Fruit fly (Drosophila melanogaster) whole organism, embryonic: ENCODE data around the gene frac.
A peak's percentile ranks its signal among the peaks of the same experiment; 100 is the strongest.

Experiments used
- Atf6 ChIP-seq: fragments of 200-800 bp; sonication (Bioruptor generic); IDR thresholded peaks from 2 replicates; pipeline ENCODE4 v1.3.6; 2022; ENCODE audit warnings: missing biosample characterization, missing genetic modification characterization
- Bgb ChIP-seq: fragments of 200-800 bp; sonication (Bioruptor generic); IDR thresholded peaks from 2 replicates; pipeline ENCODE4 v1.3.6; 2022; ENCODE audit warnings: missing biosample characterization, missing genetic modification characterization; ENCODE audit not compliant: partially characterized antibody
- CG12769 ChIP-seq: fragments of 200-800 bp; sonication (Bioruptor generic); optimal IDR thresholded peaks from 2 replicates; lab custom pipeline; 2019; ENCODE audit warnings: missing biosample characterization, mild to moderate bottlenecking, missing genetic modification characterization, moderate library complexity
- CG16779 ChIP-seq: fragments of 200-800 bp; sonication (Bioruptor generic); IDR thresholded peaks from 2 replicates; pipeline ENCODE4 v1.3.6; 2022; ENCODE audit warnings: missing biosample characterization, missing genetic modification characterization
- CG17186 ChIP-seq: fragments of 200-800 bp; sonication (Bioruptor generic); optimal IDR thresholded peaks from 3 replicates; lab custom pipeline; 2017; ENCODE audit warnings: missing biosample characterization, missing genetic modification reagents, missing genetic modification characterization
- CG17385 ChIP-seq: fragments of 200-800 bp; sonication (Bioruptor generic); optimal IDR thresholded peaks from 3 replicates; lab custom pipeline; 2018; ENCODE audit warnings: missing biosample characterization, mild to moderate bottlenecking, missing genetic modification characterization
- CG17802 ChIP-seq: fragments of 200-800 bp; sonication (Bioruptor generic); optimal IDR thresholded peaks from 2 replicates; lab custom pipeline; 2018; ENCODE audit warnings: missing biosample characterization, mild to moderate bottlenecking, missing genetic modification characterization, moderate library complexity
- CG17912 ChIP-seq: fragments of 200-800 bp; sonication (Bioruptor generic); optimal IDR thresholded peaks from 2 replicates; lab custom pipeline; 2018; ENCODE audit warnings: missing biosample characterization, mild to moderate bottlenecking, missing genetic modification characterization
- CG2120 ChIP-seq: fragments of 200-800 bp; sonication (Bioruptor generic); optimal IDR thresholded peaks from 3 replicates; lab custom pipeline; 2016; ENCODE audit warnings: missing biosample characterization, missing genetic modification characterization
- CG32767 ChIP-seq: fragments of 200-800 bp; sonication (Bioruptor generic); IDR thresholded peaks from 2 replicates; pipeline ENCODE4 v1.3.6; 2022; ENCODE audit warnings: missing biosample characterization, missing genetic modification characterization
- CG3407 ChIP-seq: fragments of 200-800 bp; sonication (Bioruptor generic); optimal IDR thresholded peaks from 2 replicates; lab custom pipeline; 2018; ENCODE audit warnings: missing biosample characterization, mild to moderate bottlenecking, missing genetic modification characterization
- CG3847 ChIP-seq: fragments of 200-800 bp; sonication (Bioruptor generic); IDR thresholded peaks from 2 replicates; pipeline ENCODE4 v1.3.6; 2022; ENCODE audit warnings: missing biosample characterization, missing genetic modification characterization
- CG4404 ChIP-seq: fragments of 200-800 bp; sonication (Bioruptor generic); IDR thresholded peaks from 2 replicates; pipeline ENCODE4 v1.3.6; 2022; ENCODE audit warnings: missing biosample characterization, missing genetic modification characterization
- CG6765 ChIP-seq: fragments of 200-800 bp; sonication (Bioruptor generic); optimal IDR thresholded peaks from 3 replicates; lab custom pipeline; 2017; ENCODE audit warnings: missing biosample characterization, mild to moderate bottlenecking, missing genetic modification characterization
- CG7786 ChIP-seq: fragments of 200-800 bp; sonication (Bioruptor generic); optimal IDR thresholded peaks from 2 replicates; lab custom pipeline; 2016; ENCODE audit warnings: missing biosample characterization, missing genetic modification characterization
- CG7839 ChIP-seq: fragments of 200-800 bp; sonication (Bioruptor generic); optimal IDR thresholded peaks from 3 replicates; lab custom pipeline; 2018; ENCODE audit warnings: missing biosample characterization, mild to moderate bottlenecking, missing genetic modification characterization, moderate library complexity
- CG8290 ChIP-seq, 3 experiments: fragments of 200-800 bp; sonication (Bioruptor generic); optimal IDR thresholded peaks; 2 replicates each; lab custom pipeline; 2016 to 2019; ENCODE audit warnings: missing biosample characterization in 3 of 3, missing genetic modification characterization in 3 of 3, mild to moderate bottlenecking in 2 of 3, moderate library complexity in 1 of 3
- Dbx ChIP-seq: fragments of 200-800 bp; sonication (Bioruptor generic); IDR thresholded peaks from 3 replicates; pipeline ENCODE4 v1.3.6; 2022; ENCODE audit warnings: missing biosample characterization, missing genetic modification characterization
- Dfd ChIP-seq, 2 experiments: fragments of >200 bp; optimal IDR thresholded peaks; 2 replicates each; lab custom pipeline; 2017; ENCODE audit warnings: missing biosample characterization in 2 of 2, missing genetic modification characterization in 2 of 2
- Doc2 ChIP-seq: fragments of 200-800 bp; sonication (Bioruptor generic); IDR thresholded peaks from 2 replicates; pipeline ENCODE4 v1.3.6; 2022; ENCODE audit warnings: missing biosample characterization, missing genetic modification characterization
- Fer3 ChIP-seq: fragments of 200-800 bp; sonication (Bioruptor generic); optimal IDR thresholded peaks from 2 replicates; lab custom pipeline; 2018; ENCODE audit warnings: missing biosample characterization, mild to moderate bottlenecking, missing genetic modification characterization, moderate library complexity
- HLH4C ChIP-seq: fragments of 200-800 bp; sonication (Bioruptor generic); IDR thresholded peaks from 3 replicates; pipeline ENCODE4 v1.3.6; 2022; ENCODE audit warnings: missing biosample characterization, missing genetic modification characterization; ENCODE audit not compliant: partially characterized antibody
- HmgZ ChIP-seq: fragments of 200-800 bp; sonication (Bioruptor generic); optimal IDR thresholded peaks from 2 replicates; lab custom pipeline; 2018; ENCODE audit warnings: missing biosample characterization, mild to moderate bottlenecking, missing genetic modification characterization
- Med ChIP-seq: fragments of 200-800 bp; sonication (Bioruptor generic); peaks from one replicate; lab custom pipeline; 2016; ENCODE audit warnings: missing biosample characterization, missing genetic modification characterization, mild to moderate bottlenecking, inconsistent platforms, moderate library complexity
- Xbp1 ChIP-seq: fragments of 200-800 bp; sonication (Bioruptor generic); optimal IDR thresholded peaks from 3 replicates; lab custom pipeline; 2016; ENCODE audit warnings: missing biosample characterization, mild to moderate bottlenecking, missing genetic modification characterization
- caup ChIP-seq: fragments of 200-800 bp; sonication (Bioruptor generic); optimal IDR thresholded peaks from 3 replicates; lab custom pipeline; 2017; ENCODE audit warnings: missing biosample characterization, mild to moderate bottlenecking, missing genetic modification characterization, moderate library complexity; ENCODE audit not compliant: severe bottlenecking
- cg ChIP-seq: fragments of 200-800 bp; sonication (Bioruptor generic); optimal IDR thresholded peaks from 3 replicates; lab custom pipeline; 2019; ENCODE audit warnings: missing biosample characterization, mild to moderate bottlenecking, missing genetic modification characterization, moderate library complexity
- corto ChIP-seq: fragments of 200-800 bp; sonication (Bioruptor generic); optimal IDR thresholded peaks from 2 replicates; lab custom pipeline; 2016; ENCODE audit warnings: missing biosample characterization, mild to moderate bottlenecking, missing genetic modification characterization, moderate library complexity
- cwo ChIP-seq: fragments of 200-800 bp; sonication (Bioruptor generic); optimal IDR thresholded peaks from 3 replicates; lab custom pipeline; 2017; ENCODE audit warnings: missing biosample characterization, missing genetic modification characterization, mild to moderate bottlenecking, moderate library complexity, missing genetic modification reagents
- danr ChIP-seq: fragments of 200-800 bp; sonication (Bioruptor generic); IDR thresholded peaks from 2 replicates; pipeline ENCODE4 v1.3.6; 2022; ENCODE audit warnings: missing biosample characterization, missing genetic modification characterization
- fd64A ChIP-seq: fragments of 200-800 bp; sonication (Bioruptor generic); optimal IDR thresholded peaks from 3 replicates; lab custom pipeline; 2018; ENCODE audit warnings: missing biosample characterization, mild to moderate bottlenecking, missing genetic modification characterization
- gcm ChIP-seq: fragments of 200-800 bp; sonication (Bioruptor generic); optimal IDR thresholded peaks from 2 replicates; lab custom pipeline; 2019; ENCODE audit warnings: missing biosample characterization, mild to moderate bottlenecking, missing genetic modification characterization, moderate library complexity
- grn ChIP-seq: fragments of 200-800 bp; sonication (Bioruptor generic); optimal IDR thresholded peaks from 3 replicates; lab custom pipeline; 2017; ENCODE audit warnings: missing biosample characterization, missing genetic modification characterization
- lab ChIP-seq: fragments of 200-800 bp; sonication (Bioruptor generic); optimal IDR thresholded peaks from 3 replicates; lab custom pipeline; 2017; ENCODE audit warnings: missing biosample characterization, missing genetic modification characterization, mild to moderate bottlenecking, moderate library complexity, missing genetic modification reagents
- lola ChIP-seq, 3 experiments: fragments of >200 bp in 2 of 3; fragments of 200-800 bp in 1 of 3; sonication (Bioruptor generic) in 1 of 3; optimal IDR thresholded peaks; 2 replicates each; lab custom pipeline; 2017 to 2019; ENCODE audit warnings: missing biosample characterization in 3 of 3, missing genetic modification characterization in 3 of 3, mild to moderate bottlenecking in 1 of 3, moderate library complexity in 1 of 3
- mirr ChIP-seq: fragments of 200-800 bp; sonication (Bioruptor generic); optimal IDR thresholded peaks from 3 replicates; lab custom pipeline; 2018; ENCODE audit warnings: missing biosample characterization, mild to moderate bottlenecking, missing genetic modification characterization
- nerfin-1 ChIP-seq: fragments of 200-800 bp; sonication (Bioruptor generic); optimal IDR thresholded peaks from 3 replicates; lab custom pipeline; 2019; ENCODE audit warnings: missing biosample characterization, mild to moderate bottlenecking, missing genetic modification characterization, moderate library complexity
- oc ChIP-seq: fragments of 200-800 bp; sonication (Bioruptor generic); optimal IDR thresholded peaks from 2 replicates; lab custom pipeline; 2018; ENCODE audit warnings: missing biosample characterization, mild to moderate bottlenecking, missing genetic modification characterization, moderate library complexity
- org-1 ChIP-seq: fragments of 200-800 bp; sonication (Bioruptor generic); optimal IDR thresholded peaks from 2 replicates; lab custom pipeline; 2017; ENCODE audit warnings: missing biosample characterization, missing genetic modification characterization
- otp ChIP-seq: fragments of 200-800 bp; sonication (Bioruptor generic); IDR thresholded peaks from 3 replicates; pipeline ENCODE4, ENCODE4 v1.3.6; 2022; ENCODE audit warnings: missing biosample characterization, missing genetic modification characterization
- phol ChIP-seq: fragments of 200-800 bp; sonication (Bioruptor generic); optimal IDR thresholded peaks from 3 replicates; lab custom pipeline; 2018; ENCODE audit warnings: missing biosample characterization, mild to moderate bottlenecking, missing genetic modification characterization, moderate library complexity
- slbo ChIP-seq: fragments of 200-800 bp; sonication (Bioruptor generic); IDR thresholded peaks from 2 replicates; pipeline ENCODE4 v1.3.6; 2022; ENCODE audit warnings: missing biosample characterization, missing genetic modification characterization
- sqz ChIP-seq: fragments of 200-800 bp; sonication (Bioruptor generic); optimal IDR thresholded peaks from 3 replicates; lab custom pipeline; 2018; ENCODE audit warnings: missing biosample characterization, mild to moderate bottlenecking, missing genetic modification characterization
- tll ChIP-seq, 2 experiments: fragments of 200-800 bp in 1 of 2; fragments of >200 bp in 1 of 2; sonication (Bioruptor generic) in 1 of 2; optimal IDR thresholded peaks; 2 replicates each; lab custom pipeline; 2017 to 2019; ENCODE audit warnings: missing biosample characterization in 2 of 2, missing genetic modification characterization in 2 of 2, mild to moderate bottlenecking in 1 of 2, moderate library complexity in 1 of 2
- wor ChIP-seq: fragments of 200-800 bp; sonication (Bioruptor generic); IDR thresholded peaks from 2 replicates; pipeline ENCODE4 v1.3.6; 2022; ENCODE audit warnings: missing biosample characterization, missing genetic modification characterization
- zfh2 ChIP-seq: fragments of 200-800 bp; sonication (Bioruptor generic); optimal IDR thresholded peaks from 2 replicates; lab custom pipeline; 2016; ENCODE audit warnings: missing biosample characterization, missing genetic modification characterization

frac gene

DNA sequence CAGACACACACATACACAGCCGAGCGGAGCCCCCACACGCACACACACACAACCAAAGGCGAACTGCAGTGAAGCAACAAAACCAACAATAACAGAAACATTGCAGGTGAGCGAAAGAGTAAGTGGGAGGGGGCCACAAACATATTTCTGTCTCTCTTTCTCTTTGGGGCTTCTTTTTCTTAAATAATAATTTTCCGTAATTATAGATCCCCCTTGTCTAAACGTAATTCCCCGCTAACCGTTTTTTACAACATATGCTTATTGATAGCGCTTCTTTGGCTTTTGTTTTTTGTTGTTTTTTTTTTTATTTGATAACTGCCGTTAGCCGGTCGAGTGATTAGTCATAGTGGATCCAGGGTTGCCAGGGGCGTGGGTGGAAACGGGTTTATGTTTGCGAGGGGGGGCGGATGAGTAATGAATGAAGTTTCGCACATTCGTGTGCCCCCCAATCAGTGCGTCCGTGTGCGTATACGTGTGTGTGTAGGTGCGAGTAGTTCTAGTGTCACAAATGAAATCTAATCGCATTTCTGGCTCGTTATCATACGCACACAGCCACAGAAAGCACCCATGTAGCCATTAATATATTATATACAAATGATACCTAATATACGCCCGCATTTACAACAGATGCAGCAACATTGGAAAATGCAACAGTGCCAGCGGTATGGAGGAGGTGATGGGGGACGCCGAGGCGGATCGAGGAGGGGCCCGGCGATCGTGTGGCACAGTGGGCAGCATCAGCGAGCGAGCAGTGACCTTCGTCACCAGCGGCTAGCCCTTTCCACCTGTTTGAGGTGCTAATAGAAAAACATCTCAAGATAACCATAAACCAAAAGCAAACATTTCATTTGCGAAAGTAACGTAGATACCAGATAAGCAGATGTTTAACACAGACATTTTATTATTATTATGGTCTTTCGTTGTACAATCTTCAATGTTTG, 33.1 kb upstream of the frac start:
- peak; percentile 2 for TF ChIP-seq CG3407 (GFP tag; lab: Kevin White, UChicago)
- peak; percentile 21 for TF ChIP-seq caup (GFP tag; lab: Kevin White, UChicago)
- TF ChIP-seq CG17186, result no peak
- no peak for TF ChIP-seq Doc2 (GFP tag; lab: Robert Waterston, UW)
- no peak for TF ChIP-seq CG17912 (GFP tag; lab: Kevin White, UChicago)
- TF ChIP-seq lab, result peak; percentile 55
- TF ChIP-seq Bgb, result peak; percentile 18; the same call in 1 of the 2 replicates
- 0 out of 3 replicates have a peak, but pooled peaks have one; percentile 29 for TF ChIP-seq HLH4C
- TF ChIP-seq slbo (GFP tag; lab: Robert Waterston, UW), result peak; percentile 39; the same call in 1 of the 2 replicates
- no peak for TF ChIP-seq CG17802 (tag; lab: Kevin White, UChicago)
- TF ChIP-seq CG17385 (GFP tag; lab: Kevin White, UChicago), result peak; percentile 7
- TF ChIP-seq mirr (GFP tag; lab: Kevin White, UChicago), result peak; percentile 22
- no peak for TF ChIP-seq danr (GFP tag; lab: Robert Waterston, UW)
- TF ChIP-seq Xbp1, result peak; percentile 31
- TF ChIP-seq cwo (GFP tag; lab: Kevin White, UChicago), result peak; percentile 33
- TF ChIP-seq Dbx (GFP tag; lab: Robert Waterston, UW), result peak; percentile 37; the same call in 1 of the 3 replicates
- TF ChIP-seq CG12769 (tag; lab: Kevin White, UChicago), result peak; percentile 25
- peak; percentile 2 for TF ChIP-seq CG7839 (tag; lab: Kevin White, UChicago)
- TF ChIP-seq corto (GFP tag; lab: Kevin White, UChicago), result no peak
- peak; percentile 21 for TF ChIP-seq HmgZ (tag; lab: Kevin White, UChicago)
- TF ChIP-seq Fer3, result no peak
- TF ChIP-seq tll (GFP tag; optimal IDR thresholded peaks at IDR 0.05; lab: Kevin White, UChicago), result no peak
- no peak for TF ChIP-seq Dfd (GFP tag; optimal IDR thresholded peaks at IDR 0.05; lab: Kevin White, UChicago)
- peak; percentile 47; the same call in 1 of the 2 replicates for TF ChIP-seq Atf6 (GFP tag; lab: Robert Waterston, UW)
- no peak for TF ChIP-seq CG32767
- peak; percentile 28 for TF ChIP-seq CG6765
- peak; percentile 86 for TF ChIP-seq cg (GFP tag; lab: Kevin White, UChicago)
- TF ChIP-seq CG16779 (GFP tag; lab: Robert Waterston, UW), result 0 out of 2 replicates have a peak, but pooled peaks have one; percentile 6
- no peak for TF ChIP-seq CG7786
- TF ChIP-seq otp (GFP tag; lab: Robert Waterston, UW), result 0 out of 3 replicates have a peak, but pooled peaks have one; percentile 43
- TF ChIP-seq gcm (GFP tag; lab: Kevin White, UChicago), result peak; percentile 86
- no peak for TF ChIP-seq wor
- TF ChIP-seq sqz (GFP tag; lab: Kevin White, UChicago), result peak; percentile 68
- TF ChIP-seq CG3847 (GFP tag; lab: Robert Waterston, UW), result peak; percentile 6; the same call in 1 of the 2 replicates
- peak; percentile 17 for TF ChIP-seq org-1 (GFP tag; lab: Kevin White, UChicago)
- no peak for TF ChIP-seq oc (tag; lab: Kevin White, UChicago)
- no peak for TF ChIP-seq lola (GFP tag; optimal IDR thresholded peaks at IDR 0.05; lab: Kevin White, UChicago)
- peak; percentile 3 for TF ChIP-seq zfh2 (GFP tag; lab: Kevin White, UChicago)
- TF ChIP-seq Med, result peak; percentile 79
- TF ChIP-seq phol (tag; lab: Kevin White, UChicago), result peak; percentile 2
- TF ChIP-seq CG8290 (GFP tag; optimal IDR thresholded peaks at IDR 0.05; lab: Kevin White, UChicago), result no peak
- TF ChIP-seq CG8290 (tag; optimal IDR thresholded peaks at IDR 0.05; lab: Kevin White, UChicago), result peak in 1 of 2 experiments; percentile 63
- peak; percentile 36 for TF ChIP-seq grn (GFP tag; lab: Kevin White, UChicago)
- peak; percentile 48 for TF ChIP-seq CG2120 (GFP tag; lab: Kevin White, UChicago)
- no peak for TF ChIP-seq nerfin-1 (tag; lab: Kevin White, UChicago)
- no peak for TF ChIP-seq fd64A
- no peak for TF ChIP-seq CG4404 (GFP tag; lab: Robert Waterston, UW)
